Fruit fly (Drosophila melanogaster) whole organism, wandering third instar larva: ENCODE measurements around the gene CG7271.

Source experiments
- CrebA ChIP-seq: fragments of 200-800 bp; sonication (Bioruptor generic); optimal IDR thresholded peaks from 2 replicates; lab custom pipeline; 2016; ENCODE audit warnings: missing biosample characterization, mild to moderate bottlenecking, missing genetic modification characterization, borderline replicate concordance
- Dfd ChIP-seq: fragments of >200 bp; optimal IDR thresholded peaks from 2 replicates; lab custom pipeline; 2017; ENCODE audit warnings: missing biosample characterization, missing genetic modification characterization
- Dif ChIP-seq: fragments of 200-275, 200-300 bp; sonication (Bioruptor generic); optimal IDR thresholded peaks from 2 replicates; lab custom pipeline; 2018; ENCODE audit warnings: missing biosample characterization, missing genetic modification characterization; ENCODE audit not compliant: partially characterized antibody
- GATAd ChIP-seq: sonication (Bioruptor generic); optimal IDR thresholded peaks from 2 replicates; lab custom pipeline; 2016; ENCODE audit warnings: missing biosample characterization, missing genetic modification characterization
- Hr83 ChIP-seq: fragments of 200-300 bp; sonication (Bioruptor generic); optimal IDR thresholded peaks from 2 replicates; lab custom pipeline; 2016; ENCODE audit warnings: missing biosample characterization, mild to moderate bottlenecking, missing genetic modification characterization, moderate library complexity; ENCODE audit not compliant: poor library complexity, severe bottlenecking
- foxo ChIP-seq, 2 experiments: fragments of 200-800 bp; sonication (Bioruptor generic); optimal IDR thresholded peaks; 2 replicates in 1 of 2; 3 replicates in 1 of 2; lab custom pipeline; 2016 to 2017; ENCODE audit warnings: missing biosample characterization in 2 of 2, missing genetic modification characterization in 2 of 2
- lola ChIP-seq: fragments of >200 bp; optimal IDR thresholded peaks from 2 replicates; lab custom pipeline; 2017; ENCODE audit warnings: missing biosample characterization, missing genetic modification characterization
- psq ChIP-seq: fragments of 200-800 bp; sonication (Bioruptor generic); optimal IDR thresholded peaks from 3 replicates; lab custom pipeline; 2017; ENCODE audit warnings: missing biosample characterization, mild to moderate bottlenecking, missing genetic modification characterization, moderate library complexity
- rgr ChIP-seq: fragments of 200-800 bp; sonication (Bioruptor generic); optimal IDR thresholded peaks from 3 replicates; lab custom pipeline; 2016; ENCODE audit warnings: missing biosample characterization, mild to moderate bottlenecking, missing genetic modification characterization
- tai ChIP-seq: sonication (Bioruptor generic); optimal IDR thresholded peaks from 2 replicates; lab custom pipeline; 2016; ENCODE audit warnings: missing biosample characterization, missing genetic modification characterization

DNA sequence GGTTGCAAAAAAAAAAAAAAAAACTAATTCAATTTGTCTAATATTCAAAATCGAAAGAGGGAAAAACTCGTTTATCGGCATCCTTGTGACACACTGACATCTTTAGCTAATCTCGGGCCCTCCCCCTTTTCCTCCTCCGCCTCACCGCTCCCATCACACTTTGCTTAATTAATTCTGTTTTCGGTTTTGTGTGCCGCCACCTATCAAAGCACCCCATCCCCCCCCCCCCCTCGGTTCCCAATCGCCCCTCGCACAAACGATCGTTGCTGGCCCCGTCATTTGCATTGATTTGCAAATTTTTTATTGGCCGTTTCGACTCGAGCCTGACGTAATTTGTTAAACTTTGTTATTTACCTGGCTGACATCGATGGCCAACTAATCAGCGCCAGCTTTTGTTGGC lies 39.9 kb downstream of the CG7271 start:
- no peak for TF ChIP-seq CrebA (GFP tag; lab: Kevin White, UChicago)
- TF ChIP-seq Dif (GFP tag; lab: Kevin White, UChicago), result no peak
- TF ChIP-seq psq (GFP tag; lab: Kevin White, UChicago), result no peak
- TF ChIP-seq foxo (GFP tag; optimal IDR thresholded peaks at IDR 0.05; lab: Kevin White, UChicago), result no peak
- no peak for TF ChIP-seq lola
- TF ChIP-seq tai, result no peak
- no peak for TF ChIP-seq rgr (GFP tag; lab: Kevin White, UChicago)
- TF ChIP-seq Dfd (GFP tag; lab: Kevin White, UChicago), result no peak
- TF ChIP-seq GATAd (GFP tag; lab: Kevin White, UChicago), result no peak
- TF ChIP-seq Hr83 (GFP tag; lab: Kevin White, UChicago), result no peak
